Fruit fly (Drosophila melanogaster): ENCODE measurements around the gene CG42586.

Gene CG42586

dm6 chr2L:14701495-14701894 lies 40.1 kb downstream of the CG42586 start (continued):
- TF ChIP-seq CG1603 (tag; optimal IDR thresholded peaks at IDR 0.05) (peak; percentile 89), Xrp1 (GFP tag; IDR thresholded peaks at IDR 0.05) (no peak), CG7745 (tag; optimal IDR thresholded peaks at IDR 0.05) (no peak), CG11504 (tag; optimal IDR thresholded peaks at IDR 0.05) (peak; percentile 75), hbn (GFP tag; IDR thresholded peaks at IDR 0.05; ENCODE audit: partially characterized antibody) (no peak), CG1529 (GFP tag; optimal IDR thresholded peaks at IDR 0.05) (peak; percentile 56), CG10431 (GFP tag; optimal IDR thresholded peaks at IDR 0.05) (no peak), phol (tag; optimal IDR thresholded peaks at IDR 0.05) (peak; percentile 2), NfI (GFP tag; optimal IDR thresholded peaks at IDR 0.05) (peak; percentile 34), CG2116 (GFP tag; optimal IDR thresholded peaks at IDR 0.05) (peak; percentile 9), CG9727 (GFP tag; optimal IDR thresholded peaks at IDR 0.05) (peak; percentile 61), trem (tag; optimal IDR thresholded peaks at IDR 0.05) (no peak), gem (tag; optimal IDR thresholded peaks at IDR 0.05) (peak; percentile 82), CG11723 (GFP tag; optimal IDR thresholded peaks at IDR 0.05) (peak; percentile 36), grn (GFP tag; optimal IDR thresholded peaks at IDR 0.05) (no peak), CG14441 (GFP tag; IDR thresholded peaks at IDR 0.05) (no peak), CG8765 (GFP tag; IDR thresholded peaks at IDR 0.05) (no peak), Neu2 (GFP tag; optimal IDR thresholded peaks at IDR 0.05; ENCODE audit: borderline replicate concordance) (no peak), hth (optimal IDR thresholded peaks at IDR 0.05) (no peak), Drgx (GFP tag; IDR thresholded peaks at IDR 0.05) (no peak), fru (optimal IDR thresholded peaks at IDR 0.05) (no peak), sqz (GFP tag; optimal IDR thresholded peaks at IDR 0.05) (no peak), hkb (optimal IDR thresholded peaks at IDR 0.05) (no peak), hkb (GFP tag; IDR thresholded peaks at IDR 0.05) (0 out of 2 replicates have a peak, but pooled peaks have one; percentile 26), amos (GFP tag; IDR thresholded peaks at IDR 0.05; ENCODE audit: partially characterized antibody) (no peak), Gsc (GFP tag; IDR thresholded peaks at IDR 0.05) (no peak), CG12942 (GFP tag; optimal IDR thresholded peaks at IDR 0.05) (peak; percentile 18), slp2 (GFP tag; optimal IDR thresholded peaks at IDR 0.05) (no peak), NC2α (GFP tag; optimal IDR thresholded peaks at IDR 0.05) (no peak), CG11695 (GFP tag; IDR thresholded peaks at IDR 0.05) (0 out of 3 replicates have a peak, but pooled peaks have one; percentile 29), CG3847 (GFP tag; IDR thresholded peaks at IDR 0.05) (no peak), CG9609 (GFP tag; optimal IDR thresholded peaks at IDR 0.05) (no peak), Taf1 (GFP tag; IDR thresholded peaks at IDR 0.05) (no peak), da (GFP tag; optimal IDR thresholded peaks at IDR 0.05) (no peak), Ravus (GFP tag; IDR thresholded peaks at IDR 0.05) (no peak), unc-4 (GFP tag; IDR thresholded peaks at IDR 0.05; ENCODE audit: partially characterized antibody) (no peak), pb (GFP tag; optimal IDR thresholded peaks at IDR 0.05) (no peak), usp (GFP tag; optimal IDR thresholded peaks at IDR 0.05) (no peak), Hsf (GFP tag; optimal IDR thresholded peaks at IDR 0.05) (peak; percentile 13), pros (GFP tag; optimal IDR thresholded peaks at IDR 0.05) (no peak), CG2678 (tag; optimal IDR thresholded peaks at IDR 0.05) (no peak), Hr39 (optimal IDR thresholded peaks at IDR 0.05) (no peak), ewg (GFP tag; optimal IDR thresholded peaks at IDR 0.05) (peak; percentile 67), CG11247 (GFP tag; IDR thresholded peaks at IDR 0.05) (no peak), Oaz (GFP tag; IDR thresholded peaks at IDR 0.05) (no peak), Atf3 (GFP tag; optimal IDR thresholded peaks at IDR 0.05) (no peak), pho (GFP tag; optimal IDR thresholded peaks at IDR 0.05) (no peak), sob (GFP tag; IDR thresholded peaks at IDR 0.05) (peak; percentile 40; the same call in 1 of the 2 replicates), CrebB (tag; optimal IDR thresholded peaks at IDR 0.05) (no peak), NC2β (GFP tag; optimal IDR thresholded peaks at IDR 0.05) (no peak), CG16815 (GFP tag; optimal IDR thresholded peaks at IDR 0.05) (peak; percentile 38), chif (GFP tag; optimal IDR thresholded peaks at IDR 0.05) (peak in 1 of 2 experiments; percentile 50), gcm2 (GFP tag; optimal IDR thresholded peaks at IDR 0.05) (no peak), wor (GFP tag; IDR thresholded peaks at IDR 0.05) (peak; percentile 49)

Data from whole organism, embryonic.